Worm (Caenorhabditis elegans) whole organism, early embryonic: ENCODE measurements around the gene nex-3.

Experiments used
- aly-1 ChIP-seq: sonication (generic microtip); optimal IDR thresholded peaks from 2 replicates; lab custom pipeline; 2016; ENCODE audit warnings: missing genetic modification characterization, missing compliant biosample characterization
- ama-1 ChIP-seq: fragments of 150-350 bp; optimal IDR thresholded peaks from 2 replicates; lab custom pipeline; 2014
- ets-7 ChIP-seq: sonication (generic microtip); optimal IDR thresholded peaks from 2 replicates; lab custom pipeline; 2016; ENCODE audit warnings: missing genotype, missing genetic modification characterization, missing compliant biosample characterization
- flt-1 ChIP-seq: fragments of 200-800 bp; sonication (Bioruptor generic); IDR thresholded peaks from 2 replicates; pipeline ENCODE4 v1.3.6; 2022; ENCODE audit warnings: missing genetic modification characterization, missing compliant biosample characterization
- scrt-1 ChIP-seq: fragments of 200-800 bp; sonication (Bioruptor generic); IDR thresholded peaks from 2 replicates; pipeline ENCODE4 v1.3.6; 2022; ENCODE audit warnings: missing genetic modification characterization, missing compliant biosample characterization
- sea-1 ChIP-seq: fragments of 200-800 bp; sonication (Bioruptor generic); conservative IDR thresholded peaks from 2 replicates; pipeline ENCODE4 v1.3.6; 2022; ENCODE audit warnings: missing genetic modification characterization, missing compliant biosample characterization
- tbx-11 ChIP-seq: fragments of 200-800 bp; sonication (Bioruptor generic); IDR thresholded peaks from 2 replicates; pipeline ENCODE4 v1.3.6; 2022; ENCODE audit warnings: missing genetic modification characterization, missing compliant biosample characterization

DNA sequence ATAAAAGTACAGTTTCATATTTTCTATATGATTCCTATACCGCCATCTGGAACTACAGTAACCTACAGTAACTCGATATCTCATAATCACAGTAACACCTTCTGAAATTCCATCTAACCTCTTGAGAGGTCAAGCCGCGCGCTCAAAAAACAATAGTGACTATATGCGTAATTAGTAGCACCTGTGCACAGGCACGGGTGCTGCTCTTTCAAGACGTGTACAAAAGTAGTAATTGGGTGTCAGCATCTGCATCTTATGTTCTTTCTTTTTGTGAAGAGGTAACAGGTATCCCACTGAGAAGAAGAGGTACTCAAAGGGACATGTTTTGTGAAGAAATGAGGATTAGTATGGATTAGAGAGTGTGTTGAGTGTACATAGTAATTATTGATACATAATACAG lies 19.5 kb downstream of the nex-3 start:
- TF ChIP-seq ets-7 (tag; lab: Kevin White, UChicago) (no peak), ama-1 (lab: Kevin White, UChicago) (no peak), sea-1 (GFP tag; lab: Robert Waterston, UW) (no peak), scrt-1 (GFP tag; lab: Robert Waterston, UW) (no peak), flt-1 (no peak), aly-1 (tag; lab: Kevin White, UChicago) (no peak), tbx-11 (no peak)
